Fruit fly (Drosophila melanogaster) whole organism, embryonic: ENCODE results near the gene CG15914.

Experiments used
- Atf6 ChIP-seq: fragments of 200-800 bp; sonication (Bioruptor generic); IDR thresholded peaks from 2 replicates; pipeline ENCODE4 v1.3.6; 2022; ENCODE audit warnings: missing biosample characterization, missing genetic modification characterization
- Bdp1 ChIP-seq: fragments of 200-800 bp; sonication (Bioruptor generic); optimal IDR thresholded peaks from 3 replicates; lab custom pipeline; 2016; ENCODE audit warnings: missing biosample characterization, missing genetic modification characterization
- CG10321 ChIP-seq: fragments of 200-800 bp; sonication (Bioruptor generic); IDR thresholded peaks from 2 replicates; pipeline ENCODE4 v1.3.6; 2022; ENCODE audit warnings: missing biosample characterization, missing genetic modification characterization
- CG10565 ChIP-seq: fragments of 200-800 bp; sonication (Bioruptor generic); optimal IDR thresholded peaks from 3 replicates; lab custom pipeline; 2016; ENCODE audit warnings: missing biosample characterization, mild to moderate bottlenecking, missing genetic modification characterization
- CG11398 ChIP-seq: fragments of 200-800 bp; sonication (Bioruptor generic); optimal IDR thresholded peaks from 2 replicates; lab custom pipeline; 2016; ENCODE audit warnings: missing biosample characterization, missing genetic modification characterization
- CG11560 ChIP-seq: fragments of 200-800 bp; sonication (Bioruptor generic); IDR thresholded peaks from 3 replicates; pipeline ENCODE4 v1.3.6; 2022; ENCODE audit warnings: missing biosample characterization, missing genetic modification characterization
- CG11695 ChIP-seq: fragments of 200-800 bp; sonication (Bioruptor generic); IDR thresholded peaks from 3 replicates; pipeline ENCODE4 v1.3.6; 2022; ENCODE audit warnings: missing biosample characterization, missing genetic modification characterization
- CG1233 ChIP-seq: fragments of 200-800 bp; sonication (Bioruptor generic); optimal IDR thresholded peaks from 4 replicates; lab custom pipeline; 2018; ENCODE audit warnings: missing biosample characterization, mild to moderate bottlenecking, missing genetic modification characterization
- CG12942 ChIP-seq: fragments of 200-800 bp; sonication (Bioruptor generic); optimal IDR thresholded peaks from 3 replicates; lab custom pipeline; 2016; ENCODE audit warnings: missing biosample characterization, missing genetic modification characterization
- CG13775 ChIP-seq: fragments of 200-800 bp; sonication (Bioruptor generic); optimal IDR thresholded peaks from 3 replicates; lab custom pipeline; 2017; ENCODE audit warnings: missing biosample characterization, mild to moderate bottlenecking, missing genetic modification characterization
- CG16813 ChIP-seq: fragments of 200-800 bp; sonication (Bioruptor generic); IDR thresholded peaks from 3 replicates; pipeline ENCODE4 v1.3.6; 2022; ENCODE audit warnings: missing biosample characterization, missing genetic modification characterization; ENCODE audit not compliant: partially characterized antibody
- CG17612 ChIP-seq: fragments of 200-800 bp; sonication (Bioruptor generic); IDR thresholded peaks from 2 replicates; pipeline ENCODE4 v1.3.6; 2022; ENCODE audit warnings: missing biosample characterization, missing genetic modification characterization
- CG18764 ChIP-seq: fragments of 200-800 bp; sonication (Bioruptor generic); optimal IDR thresholded peaks from 3 replicates; lab custom pipeline; 2016; ENCODE audit warnings: missing biosample characterization, missing genetic modification characterization
- CG2129 ChIP-seq: fragments of 200-800 bp; sonication (Bioruptor generic); IDR thresholded peaks from 2 replicates; pipeline ENCODE4 v1.3.6; 2022; ENCODE audit warnings: missing biosample characterization, missing genetic modification characterization; ENCODE audit not compliant: partially characterized antibody
- CG30020 ChIP-seq: fragments of 200-800 bp; optimal IDR thresholded peaks from 2 replicates; lab custom pipeline; 2019; ENCODE audit warnings: missing biosample characterization, mild to moderate bottlenecking, missing genetic modification characterization, moderate library complexity
- CG31365 ChIP-seq: fragments of 200-800 bp; sonication (Bioruptor generic); optimal IDR thresholded peaks from 2 replicates; lab custom pipeline; 2018; ENCODE audit warnings: missing biosample characterization, mild to moderate bottlenecking, missing genetic modification characterization
- CG6272 ChIP-seq: fragments of 200-800 bp; sonication (Bioruptor generic); IDR thresholded peaks from 2 replicates; pipeline ENCODE4 v1.3.6; 2022; ENCODE audit warnings: missing biosample characterization, missing genetic modification characterization
- CG6654 ChIP-seq: fragments of 200-800 bp; sonication (Bioruptor generic); optimal IDR thresholded peaks from 2 replicates; lab custom pipeline; 2017; ENCODE audit warnings: missing biosample characterization, mild to moderate bottlenecking, missing genetic modification characterization
- CG6765 ChIP-seq: fragments of 200-800 bp; sonication (Bioruptor generic); optimal IDR thresholded peaks from 3 replicates; lab custom pipeline; 2017; ENCODE audit warnings: missing biosample characterization, mild to moderate bottlenecking, missing genetic modification characterization
- CG7271 ChIP-seq: fragments of 200-800 bp; sonication (Bioruptor generic); optimal IDR thresholded peaks from 2 replicates; lab custom pipeline; 2018; ENCODE audit warnings: missing biosample characterization, mild to moderate bottlenecking, missing genetic modification characterization, moderate library complexity
- CG7928 ChIP-seq: fragments of 200-800 bp; sonication (Bioruptor generic); optimal IDR thresholded peaks from 2 replicates; lab custom pipeline; 2017; ENCODE audit warnings: missing biosample characterization, mild to moderate bottlenecking, missing genetic modification characterization
- CG8944 ChIP-seq: fragments of 200-800 bp; sonication (Bioruptor generic); optimal IDR thresholded peaks from 3 replicates; lab custom pipeline; 2016; ENCODE audit warnings: missing biosample characterization, missing genetic modification characterization
- CG9727 ChIP-seq: fragments of 200-800 bp; sonication (Bioruptor generic); optimal IDR thresholded peaks from 3 replicates; lab custom pipeline; 2017; ENCODE audit warnings: missing biosample characterization, mild to moderate bottlenecking, missing genetic modification characterization
- Dip3 ChIP-seq: fragments of 200-800 bp; sonication (Bioruptor generic); optimal IDR thresholded peaks from 3 replicates; lab custom pipeline; 2016; ENCODE audit warnings: missing biosample characterization, missing genetic modification characterization
- H2.0 ChIP-seq: fragments of 200-800 bp; sonication (Bioruptor generic); IDR thresholded peaks from 2 replicates; pipeline ENCODE4 v1.3.6; 2022; ENCODE audit warnings: missing biosample characterization, missing genetic modification characterization
- HLH54F ChIP-seq: fragments of 200-800 bp; sonication (Bioruptor generic); optimal IDR thresholded peaks from 3 replicates; lab custom pipeline; 2016; ENCODE audit warnings: missing biosample characterization, missing genetic modification characterization
- MTF-1 ChIP-seq: fragments of 200-800 bp; sonication (Bioruptor generic); optimal IDR thresholded peaks from 2 replicates; lab custom pipeline; 2018; ENCODE audit warnings: missing biosample characterization, mild to moderate bottlenecking, missing genetic modification characterization, borderline replicate concordance
- Med ChIP-seq: fragments of 200-800 bp; sonication (Bioruptor generic); peaks from one replicate; lab custom pipeline; 2016; ENCODE audit warnings: missing biosample characterization, missing genetic modification characterization, mild to moderate bottlenecking, inconsistent platforms, moderate library complexity
- Opbp ChIP-seq: fragments of 200-800 bp; sonication (Bioruptor generic); IDR thresholded peaks from 3 replicates; pipeline ENCODE4 v1.3.6; 2022; ENCODE audit warnings: missing biosample characterization, missing genetic modification characterization; ENCODE audit not compliant: partially characterized antibody
- PHDP ChIP-seq: fragments of 200-800 bp; sonication (Bioruptor generic); optimal IDR thresholded peaks from 3 replicates; lab custom pipeline; 2018; ENCODE audit warnings: missing biosample characterization, mild to moderate bottlenecking, missing genetic modification characterization, moderate library complexity
- Side ChIP-seq: fragments of 200-800 bp; sonication (Bioruptor generic); optimal IDR thresholded peaks from 2 replicates; lab custom pipeline; 2016; ENCODE audit warnings: missing biosample characterization, missing genetic modification characterization
- Tbp ChIP-seq: fragments of >200 bp; optimal IDR thresholded peaks from 2 replicates; lab custom pipeline; 2018; ENCODE audit warnings: missing biosample characterization, missing genetic modification characterization
- Xbp1 ChIP-seq: fragments of 200-800 bp; sonication (Bioruptor generic); optimal IDR thresholded peaks from 3 replicates; lab custom pipeline; 2016; ENCODE audit warnings: missing biosample characterization, mild to moderate bottlenecking, missing genetic modification characterization
- bab2 ChIP-seq: fragments of 200-800 bp; sonication (Bioruptor generic); optimal IDR thresholded peaks from 2 replicates; lab custom pipeline; 2016; ENCODE audit warnings: missing biosample characterization, missing genetic modification characterization
- chif ChIP-seq, 2 experiments: fragments of 200-800 bp; sonication (Bioruptor generic); optimal IDR thresholded peaks; 3 replicates each; lab custom pipeline; 2016; ENCODE audit warnings: missing biosample characterization in 2 of 2, missing genetic modification characterization in 2 of 2
- crp ChIP-seq, 2 experiments: fragments of 200-800 bp; sonication (Bioruptor generic); optimal IDR thresholded peaks; 2 replicates in 1 of 2; 3 replicates in 1 of 2; lab custom pipeline; 2017; ENCODE audit warnings: missing biosample characterization in 2 of 2, missing genetic modification characterization in 2 of 2, mild to moderate bottlenecking in 1 of 2, moderate library complexity in 1 of 2
- da ChIP-seq: fragments of 200-800 bp; sonication (Bioruptor generic); optimal IDR thresholded peaks from 2 replicates; lab custom pipeline; 2016; ENCODE audit warnings: missing biosample characterization, missing genetic modification characterization
- danr ChIP-seq: fragments of 200-800 bp; sonication (Bioruptor generic); IDR thresholded peaks from 2 replicates; pipeline ENCODE4 v1.3.6; 2022; ENCODE audit warnings: missing biosample characterization, missing genetic modification characterization
- emc ChIP-seq: fragments of 200-800 bp; sonication (Bioruptor generic); optimal IDR thresholded peaks from 2 replicates; lab custom pipeline; 2016; ENCODE audit warnings: missing biosample characterization, missing genetic modification characterization
- exex ChIP-seq: fragments of 200-800 bp; sonication (Bioruptor generic); optimal IDR thresholded peaks from 4 replicates; lab custom pipeline; 2018; ENCODE audit warnings: missing biosample characterization, mild to moderate bottlenecking, missing genetic modification characterization, moderate library complexity
- gcm ChIP-seq: fragments of 200-800 bp; sonication (Bioruptor generic); optimal IDR thresholded peaks from 2 replicates; lab custom pipeline; 2019; ENCODE audit warnings: missing biosample characterization, mild to moderate bottlenecking, missing genetic modification characterization, moderate library complexity
- insv ChIP-seq, 2 experiments: fragments of 200-800 bp; sonication (Bioruptor generic); optimal IDR thresholded peaks; 3 replicates each; lab custom pipeline; 2016 to 2018; ENCODE audit warnings: missing biosample characterization in 2 of 2, missing genetic modification characterization in 2 of 2
- jing ChIP-seq: fragments of 200-800 bp; sonication (Bioruptor generic); optimal IDR thresholded peaks from 2 replicates; lab custom pipeline; 2018; ENCODE audit warnings: missing biosample characterization, mild to moderate bottlenecking, missing genetic modification characterization
- maf-S ChIP-seq: fragments of 200-800 bp; sonication (Bioruptor generic); optimal IDR thresholded peaks from 2 replicates; lab custom pipeline; 2016; ENCODE audit warnings: missing biosample characterization, missing genetic modification characterization
- nerfin-2 ChIP-seq: fragments of 200-800 bp; sonication (Bioruptor generic); IDR thresholded peaks from 2 replicates; pipeline ENCODE4 v1.3.6; 2022; ENCODE audit warnings: missing biosample characterization, missing genetic modification characterization; ENCODE audit not compliant: partially characterized antibody
- pb ChIP-seq: fragments of 200-800 bp; sonication (Bioruptor generic); optimal IDR thresholded peaks from 3 replicates; lab custom pipeline; 2016; ENCODE audit warnings: missing biosample characterization, missing genetic modification characterization
- schlank ChIP-seq: fragments of 200-800 bp; sonication (Bioruptor generic); optimal IDR thresholded peaks from 2 replicates; lab custom pipeline; 2018; ENCODE audit warnings: missing biosample characterization, mild to moderate bottlenecking, missing genetic modification characterization
- sens-2 ChIP-seq: fragments of 200-800 bp; sonication (Bioruptor generic); IDR thresholded peaks from 2 replicates; pipeline ENCODE4 v1.3.6; 2022; ENCODE audit warnings: missing biosample characterization, missing genetic modification characterization
- slbo ChIP-seq: fragments of 200-800 bp; sonication (Bioruptor generic); IDR thresholded peaks from 2 replicates; pipeline ENCODE4 v1.3.6; 2022; ENCODE audit warnings: missing biosample characterization, missing genetic modification characterization
- sqz ChIP-seq: fragments of 200-800 bp; sonication (Bioruptor generic); optimal IDR thresholded peaks from 3 replicates; lab custom pipeline; 2018; ENCODE audit warnings: missing biosample characterization, mild to moderate bottlenecking, missing genetic modification characterization
- ssp ChIP-seq: fragments of 200-800 bp; sonication (Bioruptor generic); IDR thresholded peaks from 2 replicates; pipeline ENCODE4 v1.3.6; 2022; ENCODE audit warnings: missing biosample characterization, missing genetic modification characterization
- trem ChIP-seq: fragments of 200-800 bp; optimal IDR thresholded peaks from 3 replicates; lab custom pipeline; 2019; ENCODE audit warnings: missing biosample characterization, mild to moderate bottlenecking, missing genetic modification characterization, moderate library complexity

The CG15914 gene

dm6 chrX:15805523-15805922 lies 47.7 kb upstream of the CG15914 start:
- TF ChIP-seq crp (GFP tag; optimal IDR thresholded peaks at IDR 0.05; lab: Kevin White, UChicago), result no peak
- TF ChIP-seq Atf6 (GFP tag; lab: Robert Waterston, UW), result no peak
- TF ChIP-seq CG16813 (GFP tag; lab: Robert Waterston, UW), result no peak
- no peak for TF ChIP-seq slbo
- no peak for TF ChIP-seq CG18764 (GFP tag; lab: Kevin White, UChicago)
- TF ChIP-seq Opbp (GFP tag; lab: Robert Waterston, UW), result no peak
- no peak for TF ChIP-seq emc (GFP tag; lab: Kevin White, UChicago)
- TF ChIP-seq PHDP, result peak; percentile 11
- TF ChIP-seq exex (tag; lab: Kevin White, UChicago), result no peak
- TF ChIP-seq CG17612 (GFP tag; lab: Robert Waterston, UW), result no peak
- no peak for TF ChIP-seq CG9727
- TF ChIP-seq Side, result no peak
- TF ChIP-seq Tbp (GFP tag; lab: Kevin White, UChicago), result no peak
- TF ChIP-seq bab2 (GFP tag; lab: Kevin White, UChicago), result peak; percentile 10
- no peak for TF ChIP-seq schlank (tag; lab: Kevin White, UChicago)
- TF ChIP-seq chif (GFP tag; optimal IDR thresholded peaks at IDR 0.05; lab: Kevin White, UChicago), result no peak
- TF ChIP-seq CG11560 (tag; lab: Robert Waterston, UW), result no peak
- no peak for TF ChIP-seq CG11695 (GFP tag; lab: Robert Waterston, UW)
- no peak for TF ChIP-seq CG10565 (GFP tag; lab: Kevin White, UChicago)
- no peak for TF ChIP-seq CG30020 (tag; lab: Kevin White, UChicago)
- TF ChIP-seq CG6654 (GFP tag; lab: Kevin White, UChicago), result no peak
- TF ChIP-seq ssp (GFP tag; lab: Robert Waterston, UW), result no peak
- TF ChIP-seq danr (GFP tag; lab: Robert Waterston, UW), result no peak
- no peak for TF ChIP-seq CG8944 (GFP tag; lab: Kevin White, UChicago)
- TF ChIP-seq H2.0, result no peak
- TF ChIP-seq CG6272 (GFP tag; lab: Robert Waterston, UW), result no peak
- TF ChIP-seq da (GFP tag; lab: Kevin White, UChicago), result no peak
- peak; percentile 6 for TF ChIP-seq CG6765 (GFP tag; lab: Kevin White, UChicago)
- TF ChIP-seq CG1233 (GFP tag; lab: Kevin White, UChicago), result peak; percentile 24
- TF ChIP-seq CG2129 (GFP tag; lab: Robert Waterston, UW), result no peak
- TF ChIP-seq CG11398 (GFP tag; lab: Kevin White, UChicago), result no peak
- TF ChIP-seq sens-2, result no peak
- TF ChIP-seq Dip3 (GFP tag; lab: Kevin White, UChicago), result no peak
- peak; percentile 69 for TF ChIP-seq Med (GFP tag; lab: Kevin White, UChicago)
- no peak for TF ChIP-seq nerfin-2 (GFP tag; lab: Robert Waterston, UW)
- TF ChIP-seq CG31365 (tag; lab: Kevin White, UChicago), result no peak
- no peak for TF ChIP-seq CG12942 (GFP tag; lab: Kevin White, UChicago)
- TF ChIP-seq CG13775 (GFP tag; lab: Kevin White, UChicago), result no peak
- no peak for TF ChIP-seq sqz (GFP tag; lab: Kevin White, UChicago)
- no peak for TF ChIP-seq insv (GFP tag; optimal IDR thresholded peaks at IDR 0.05; lab: Kevin White, UChicago)
- no peak for TF ChIP-seq Xbp1 (GFP tag; lab: Kevin White, UChicago)
- no peak for TF ChIP-seq jing (GFP tag; lab: Kevin White, UChicago)
- TF ChIP-seq trem (tag; lab: Kevin White, UChicago), result no peak
- no peak for TF ChIP-seq maf-S (GFP tag; lab: Kevin White, UChicago)
- TF ChIP-seq pb (GFP tag; lab: Kevin White, UChicago), result no peak
- TF ChIP-seq CG7271 (tag; lab: Kevin White, UChicago), result no peak
- peak; percentile 6 for TF ChIP-seq MTF-1 (GFP tag; lab: Kevin White, UChicago)
- TF ChIP-seq CG7928 (GFP tag; lab: Kevin White, UChicago), result no peak
- TF ChIP-seq HLH54F, result no peak
- no peak for TF ChIP-seq Bdp1 (GFP tag; lab: Kevin White, UChicago)
- TF ChIP-seq CG10321 (GFP tag; lab: Robert Waterston, UW), result no peak
- no peak for TF ChIP-seq gcm (GFP tag; lab: Kevin White, UChicago)
